Worm (Caenorhabditis elegans): Measurements from ENCODE around the gene btb-10.

DNA sequence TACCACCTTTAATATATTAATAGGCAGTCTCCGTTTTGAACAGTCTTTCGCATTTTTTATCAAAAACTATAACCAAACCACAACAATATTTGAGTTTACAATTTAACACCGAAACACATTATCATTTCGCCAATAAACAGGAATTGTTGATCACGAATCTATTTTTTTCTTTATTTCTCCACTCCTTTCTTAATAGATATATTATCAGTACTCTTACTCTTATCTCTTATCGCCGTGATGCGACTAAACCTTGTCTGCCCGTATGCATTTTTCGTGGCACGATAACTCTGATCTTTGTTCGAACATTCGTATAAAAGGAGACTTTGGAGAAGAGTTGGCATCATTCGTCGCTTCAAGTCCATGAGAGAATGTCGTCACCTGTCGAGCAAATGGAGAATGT, 3.8 kb downstream of the btb-10 start:
- TF ChIP-seq med-1 (GFP tag; optimal IDR thresholded peaks at IDR 0.05; ENCODE audit: insufficient read depth), result no peak
- TF ChIP-seq klf-2 (GFP tag; conservative IDR thresholded peaks at IDR 0.05), result no peak
- TF ChIP-seq flt-1 (GFP tag; IDR thresholded peaks at IDR 0.05), result no peak
- TF ChIP-seq cog-1 (tag; optimal IDR thresholded peaks at IDR 0.05), result no peak
- TF ChIP-seq T22C8.4 (GFP tag; IDR thresholded peaks at IDR 0.05), result no peak
- no peak for TF ChIP-seq tab-1 (GFP tag; IDR thresholded peaks at IDR 0.05)

All from whole organism, midembryonic.